Worm (Caenorhabditis elegans) whole organism, young adult: ENCODE results near the gene F01G4.6.
A peak's percentile ranks its signal among the peaks of the same experiment; 100 is the strongest.

ENCODE experiments used
- B0019.2 ChIP-seq: fragments of 200-800 bp; sonication (Bioruptor generic); conservative IDR thresholded peaks from 2 replicates; pipeline ENCODE4 v1.3.6; 2022; ENCODE audit warnings: missing genetic modification reagents, missing genetic modification characterization, missing compliant biosample characterization
- B0035.1 ChIP-seq: sonication (generic microtip); optimal IDR thresholded peaks from 2 replicates; lab custom pipeline; 2016; ENCODE audit warnings: missing genetic modification characterization, mild to moderate bottlenecking, missing compliant biosample characterization, missing genotype, missing genetic modification reagents
- B0261.1 ChIP-seq: sonication (generic microtip); optimal IDR thresholded peaks from 2 replicates; lab custom pipeline; 2016; ENCODE audit warnings: mild to moderate bottlenecking, missing genetic modification characterization, moderate library complexity, missing compliant biosample characterization
- D2030.7 ChIP-seq: fragments of 200-800 bp; sonication (Bioruptor generic); IDR thresholded peaks from 2 replicates; pipeline ENCODE4 v1.3.6; 2022; ENCODE audit warnings: missing genetic modification reagents, missing genetic modification characterization, missing compliant biosample characterization
- F10E7.11 ChIP-seq: sonication (generic microtip); optimal IDR thresholded peaks from 2 replicates; lab custom pipeline; 2017; ENCODE audit warnings: mild to moderate bottlenecking, missing genetic modification characterization, moderate library complexity, missing compliant biosample characterization
- F39B2.1 ChIP-seq: fragments of 200-800 bp; sonication (Bioruptor generic); IDR thresholded peaks from 2 replicates; pipeline ENCODE4 v1.3.6; 2022; ENCODE audit warnings: missing genetic modification reagents, missing genetic modification characterization, missing compliant biosample characterization
- F49E8.2 ChIP-seq: sonication (generic microtip); optimal IDR thresholded peaks from 3 replicates; lab custom pipeline; 2017; ENCODE audit warnings: missing genetic modification characterization, mild to moderate bottlenecking, missing compliant biosample characterization, antibody characterized with exemption, moderate library complexity; ENCODE audit not compliant: insufficient read depth
- T07F8.4 ChIP-seq: sonication (generic microtip); optimal IDR thresholded peaks from 2 replicates; lab custom pipeline; 2016; ENCODE audit warnings: mild to moderate bottlenecking, missing genetic modification characterization, moderate library complexity, missing compliant biosample characterization
- T26A5.8 ChIP-seq: sonication (generic microtip); optimal IDR thresholded peaks from 2 replicates; lab custom pipeline; 2016; ENCODE audit warnings: missing genetic modification characterization, missing compliant biosample characterization
- Y53G8AR.9 ChIP-seq: fragments of 200-800 bp; sonication (Bioruptor generic); conservative IDR thresholded peaks from 2 replicates; pipeline ENCODE4 v1.3.6; 2022; ENCODE audit warnings: missing genetic modification reagents, missing genetic modification characterization, missing compliant biosample characterization
- Y56A3A.18 ChIP-seq: fragments of 200-800 bp; sonication (Bioruptor generic); IDR thresholded peaks from 2 replicates; pipeline ENCODE4 v1.3.6; 2022; ENCODE audit warnings: missing genetic modification reagents, missing genetic modification characterization, missing compliant biosample characterization
- Y95B8A.8 ChIP-seq: fragments of 200-800 bp; sonication (Bioruptor generic); IDR thresholded peaks from 2 replicates; pipeline ENCODE4 v1.3.6; 2022; ENCODE audit warnings: missing genetic modification reagents, missing genetic modification characterization, missing compliant biosample characterization
- ZK185.1 ChIP-seq: sonication (generic microtip); optimal IDR thresholded peaks from 2 replicates; lab custom pipeline; 2016; ENCODE audit warnings: mild to moderate bottlenecking, missing genetic modification characterization, missing compliant biosample characterization; ENCODE audit not compliant: poor library complexity, severe bottlenecking
- aptf-2 ChIP-seq: fragments of 200-800 bp; sonication (Bioruptor generic); conservative IDR thresholded peaks from 2 replicates; pipeline ENCODE4 v1.3.6; 2022; ENCODE audit warnings: missing genetic modification reagents, missing genetic modification characterization, missing compliant biosample characterization
- aptf-3 ChIP-seq: fragments of 200-800 bp; sonication (Bioruptor generic); IDR thresholded peaks from 2 replicates; pipeline ENCODE4 v1.3.6; 2022; ENCODE audit warnings: missing genetic modification characterization, missing compliant biosample characterization
- athp-1 ChIP-seq: sonication (generic microtip); optimal IDR thresholded peaks from 2 replicates; lab custom pipeline; 2017; ENCODE audit warnings: mild to moderate bottlenecking, missing genetic modification characterization, missing compliant biosample characterization
- attf-3 ChIP-seq: fragments of 200-800 bp; sonication (Bioruptor generic); conservative IDR thresholded peaks from 2 replicates; pipeline ENCODE4 v1.3.6; 2022; ENCODE audit warnings: missing genetic modification reagents, missing genetic modification characterization, missing compliant biosample characterization
- attf-5 ChIP-seq: fragments of 200-800 bp; sonication (Bioruptor generic); optimal IDR thresholded peaks from 2 replicates; lab custom pipeline; 2018; ENCODE audit warnings: mild to moderate bottlenecking, missing genetic modification characterization, missing compliant biosample characterization
- attf-6 ChIP-seq: fragments of 200-800 bp; sonication (Bioruptor generic); IDR thresholded peaks from 2 replicates; pipeline ENCODE4 v1.3.6; 2022; ENCODE audit warnings: missing genetic modification reagents, missing genetic modification characterization, missing compliant biosample characterization
- cebp-1 ChIP-seq, 2 experiments: fragments of 200-800 bp in 1 of 2; sonication (Bioruptor generic) in 1 of 2; sonication (generic microtip) in 1 of 2; IDR thresholded peaks in 1 of 2; optimal IDR thresholded peaks in 1 of 2; 2 replicates each; pipeline versions ENCODE4 v1.3.6 to Lab custom; 2017 to 2022; ENCODE audit warnings: missing compliant biosample characterization in 2 of 2, missing genetic modification characterization in 2 of 2, mild to moderate bottlenecking in 1 of 2, missing genetic modification reagents in 1 of 2, moderate library complexity in 1 of 2
- ceh-27 ChIP-seq: fragments of 200-800 bp; sonication (Bioruptor generic); optimal IDR thresholded peaks from 2 replicates; lab custom pipeline; 2018; ENCODE audit warnings: mild to moderate bottlenecking, missing genetic modification characterization, moderate library complexity, missing compliant biosample characterization
- chd-7 ChIP-seq: sonication (generic microtip); optimal IDR thresholded peaks from 2 replicates; lab custom pipeline; 2016; ENCODE audit warnings: mild to moderate bottlenecking, missing genetic modification characterization, moderate library complexity, missing compliant biosample characterization
- die-1 ChIP-seq: sonication (generic microtip); optimal IDR thresholded peaks from 2 replicates; lab custom pipeline; 2016; ENCODE audit warnings: missing genotype, mild to moderate bottlenecking, missing genetic modification characterization, missing compliant biosample characterization
- ekl-4 ChIP-seq: fragments of 200-800 bp; sonication (Bioruptor generic); IDR thresholded peaks from 2 replicates; pipeline ENCODE4 v1.3.6; 2022; ENCODE audit warnings: missing genetic modification reagents, missing genetic modification characterization, missing compliant biosample characterization
- fkh-3 ChIP-seq: sonication (generic microtip); optimal IDR thresholded peaks from 2 replicates; lab custom pipeline; 2016; ENCODE audit warnings: mild to moderate bottlenecking, missing genetic modification characterization, missing compliant biosample characterization
- gei-17 ChIP-seq: fragments of 200-800 bp; sonication (Bioruptor generic); optimal IDR thresholded peaks from 2 replicates; lab custom pipeline; 2018; ENCODE audit warnings: mild to moderate bottlenecking, missing genetic modification characterization, missing compliant biosample characterization
- him-1 ChIP-seq: sonication (generic microtip); optimal IDR thresholded peaks from 2 replicates; lab custom pipeline; 2016; ENCODE audit warnings: missing genotype, missing genetic modification reagents, missing genetic modification characterization, missing compliant biosample characterization
- hrde-1 ChIP-seq: sonication (generic microtip); optimal IDR thresholded peaks from 2 replicates; lab custom pipeline; 2016; ENCODE audit warnings: missing genetic modification characterization, mild to moderate bottlenecking, missing compliant biosample characterization, moderate library complexity, missing genotype, missing genetic modification reagents, borderline replicate concordance
- hsf-1 ChIP-seq: fragments of 200-800 bp; sonication (Bioruptor generic); IDR thresholded peaks from 2 replicates; pipeline ENCODE4 v1.3.6; 2022; ENCODE audit warnings: missing genetic modification reagents, missing genetic modification characterization, missing compliant biosample characterization
- let-607 ChIP-seq, 2 experiments: fragments of 200-800 bp in 1 of 2; sonication (Bioruptor generic) in 1 of 2; sonication (generic microtip) in 1 of 2; optimal IDR thresholded peaks; 2 replicates each; lab custom pipeline; 2016 to 2018; ENCODE audit warnings: mild to moderate bottlenecking in 2 of 2, missing compliant biosample characterization in 2 of 2, missing genetic modification characterization in 2 of 2, moderate library complexity in 2 of 2, missing genotype in 1 of 2
- lin-40 ChIP-seq: sonication (generic microtip); optimal IDR thresholded peaks from 2 replicates; lab custom pipeline; 2016; ENCODE audit warnings: missing genetic modification characterization, mild to moderate bottlenecking, missing compliant biosample characterization, missing genotype, missing genetic modification reagents
- lsl-1 ChIP-seq: fragments of 200-800 bp; sonication (Bioruptor generic); optimal IDR thresholded peaks from 2 replicates; lab custom pipeline; 2018; ENCODE audit warnings: mild to moderate bottlenecking, missing genetic modification characterization, moderate library complexity, missing compliant biosample characterization
- madf-10 ChIP-seq: sonication (generic microtip); optimal IDR thresholded peaks from 2 replicates; lab custom pipeline; 2016; ENCODE audit warnings: mild to moderate bottlenecking, missing genetic modification characterization, missing compliant biosample characterization
- madf-6 ChIP-seq: fragments of 200-800 bp; sonication (Bioruptor generic); IDR thresholded peaks from 2 replicates; pipeline ENCODE4 v1.3.6; 2022; ENCODE audit warnings: missing genetic modification reagents, missing genetic modification characterization, missing compliant biosample characterization
- nhr-120 ChIP-seq: fragments of 200-800 bp; sonication (Bioruptor generic); IDR thresholded peaks from 2 replicates; pipeline ENCODE4 v1.3.6; 2022; ENCODE audit warnings: missing genetic modification characterization, missing compliant biosample characterization
- nhr-179 ChIP-seq: sonication (generic microtip); optimal IDR thresholded peaks from 2 replicates; lab custom pipeline; 2016; ENCODE audit warnings: mild to moderate bottlenecking, missing genetic modification characterization, missing compliant biosample characterization
- rec-8 ChIP-seq, 2 experiments: sonication (generic microtip); optimal IDR thresholded peaks; 2 replicates each; lab custom pipeline; 2016; ENCODE audit warnings: mild to moderate bottlenecking in 2 of 2, missing genetic modification characterization in 2 of 2, missing genetic modification reagents in 2 of 2, missing genotype in 2 of 2, missing biosample characterization in 1 of 2, missing compliant biosample characterization in 1 of 2, moderate library complexity in 1 of 2
- repo-1 ChIP-seq: sonication (generic microtip); optimal IDR thresholded peaks from 2 replicates; lab custom pipeline; 2017; ENCODE audit warnings: mild to moderate bottlenecking, missing genetic modification characterization, missing compliant biosample characterization
- rpc-1 ChIP-seq, 2 experiments: fragments of 150-350 bp in 1 of 2; sonication (generic microtip) in 1 of 2; optimal IDR thresholded peaks; 2 replicates each; lab custom pipeline; 2014 to 2018; ENCODE audit warnings: missing biosample characterization in 1 of 2, missing genetic modification characterization in 1 of 2, missing genetic modification reagents in 1 of 2, missing genotype in 1 of 2
- snpc-3.4 ChIP-seq: sonication (generic microtip); optimal IDR thresholded peaks from 2 replicates; lab custom pipeline; 2017; ENCODE audit warnings: missing genetic modification characterization, mild to moderate bottlenecking, missing compliant biosample characterization, antibody characterized with exemption, moderate library complexity, missing genotype, missing genetic modification reagents
- snpc-4 ChIP-seq, 5 experiments: fragments of 150-350 bp in 1 of 5; sonication (generic microtip) in 4 of 5; optimal IDR thresholded peaks; 2 replicates each; lab custom pipeline; 2014 to 2018; ENCODE audit warnings: missing genetic modification characterization in 5 of 5, missing biosample characterization in 3 of 5, antibody characterized with exemption in 2 of 5, mild to moderate bottlenecking in 2 of 5, missing compliant biosample characterization in 2 of 5, missing genotype in 2 of 5, moderate library complexity in 2 of 5, missing genetic modification reagents in 1 of 5
- unc-130 ChIP-seq: sonication (generic microtip); optimal IDR thresholded peaks from 2 replicates; lab custom pipeline; 2016; ENCODE audit warnings: missing genetic modification reagents, missing genetic modification characterization, missing compliant biosample characterization
- zfh-2 ChIP-seq: fragments of 200-800 bp; sonication (Bioruptor generic); conservative IDR thresholded peaks from 2 replicates; pipeline ENCODE4 v1.3.6; 2022; ENCODE audit warnings: missing genetic modification reagents, missing genetic modification characterization, missing compliant biosample characterization
- zim-3 ChIP-seq: sonication (generic microtip); optimal IDR thresholded peaks from 2 replicates; lab custom pipeline; 2017; ENCODE audit warnings: mild to moderate bottlenecking, missing genetic modification characterization, moderate library complexity, missing compliant biosample characterization
- ztf-25 ChIP-seq: fragments of 200-800 bp; sonication (Bioruptor generic); IDR thresholded peaks from 2 replicates; pipeline ENCODE4 v1.3.6; 2022; ENCODE audit warnings: missing genetic modification reagents, missing genetic modification characterization, missing compliant biosample characterization

The F01G4.6 gene

DNA sequence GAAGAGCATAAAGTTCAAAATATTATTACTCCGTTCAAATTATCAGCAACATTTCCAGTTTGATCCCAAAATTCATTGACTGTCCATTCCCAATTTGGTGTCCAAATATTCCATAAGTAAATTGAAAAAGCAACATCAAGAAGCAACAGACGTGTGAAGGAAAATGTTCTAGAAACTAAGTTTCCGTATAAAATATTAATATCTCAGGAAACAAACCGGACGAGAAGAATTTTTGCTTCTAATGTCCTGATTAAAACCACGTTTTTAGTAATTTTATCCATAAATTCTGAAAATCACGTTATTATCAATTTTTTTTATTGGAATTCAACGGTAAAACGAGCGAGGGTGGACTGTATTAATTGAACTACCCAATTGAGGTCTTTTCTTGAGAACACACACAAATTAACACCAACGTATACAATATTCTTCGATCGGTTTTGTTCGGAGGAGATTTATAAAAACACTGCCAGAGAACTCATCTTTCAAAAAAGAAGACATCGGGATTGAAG, 2.3 kb downstream of the F01G4.6 start, which contains the start of gene pigq-1 (continued):
- peak; percentile 68 for TF ChIP-seq snpc-3.4 (tag; lab: Kevin White, UChicago)
- TF ChIP-seq rpc-1 (optimal IDR thresholded peaks at IDR 0.05; lab: Kevin White, UChicago) = no peak
- no peak for TF ChIP-seq rpc-1 (tag; optimal IDR thresholded peaks at IDR 0.05; lab: Kevin White, UChicago)
- TF ChIP-seq nhr-179 (tag; lab: Kevin White, UChicago) = no peak
- TF ChIP-seq Y56A3A.18 (GFP tag; lab: Robert Waterston, UW) = peak; percentile 71; the same call in 1 of the 2 replicates
- TF ChIP-seq repo-1 = peak; percentile 78
- TF ChIP-seq T26A5.8 (tag; lab: Kevin White, UChicago) = peak; percentile 21
- no peak for TF ChIP-seq B0261.1 (tag; lab: Kevin White, UChicago)
- peak; percentile 61 for TF ChIP-seq die-1
- no peak for TF ChIP-seq nhr-120 (GFP tag; lab: Robert Waterston, UW)
- TF ChIP-seq rec-8 (tag; optimal IDR thresholded peaks at IDR 0.05; lab: Kevin White, UChicago) = peak; percentile 19 to 39
- TF ChIP-seq ztf-25 (GFP tag; lab: Robert Waterston, UW) = no peak
- no peak for TF ChIP-seq attf-6 (GFP tag; lab: Robert Waterston, UW)
- peak; percentile 56 for TF ChIP-seq him-1 (tag; lab: Kevin White, UChicago)
- 0 out of 2 replicates have a peak, but pooled peaks have one; percentile 67 for TF ChIP-seq hsf-1 (GFP tag; lab: Robert Waterston, UW)
- TF ChIP-seq hrde-1 (tag; lab: Kevin White, UChicago) = peak; percentile 90
- no peak for TF ChIP-seq aptf-2 (GFP tag; lab: Robert Waterston, UW)
- no peak for TF ChIP-seq zfh-2
- TF ChIP-seq ceh-27 (GFP tag; lab: Kevin White, UChicago) = no peak
- no peak for TF ChIP-seq gei-17 (GFP tag; lab: Kevin White, UChicago)
- TF ChIP-seq attf-5 (GFP tag; lab: Kevin White, UChicago) = peak; percentile 47
- 0 out of 2 replicates have a peak, but pooled peaks have one; percentile 36 for TF ChIP-seq Y95B8A.8 (GFP tag; lab: Robert Waterston, UW)
- TF ChIP-seq cebp-1 (GFP tag; IDR thresholded peaks at IDR 0.05; lab: Robert Waterston, UW) = no peak
- TF ChIP-seq cebp-1 (tag; optimal IDR thresholded peaks at IDR 0.05; lab: Kevin White, UChicago) = peak; percentile 35
- TF ChIP-seq Y53G8AR.9 (GFP tag; lab: Robert Waterston, UW) = peak; percentile 84
- peak; percentile 4 for TF ChIP-seq lsl-1 (GFP tag; lab: Kevin White, UChicago)
- TF ChIP-seq lin-40 = peak; percentile 38
- TF ChIP-seq unc-130 (GFP tag; lab: Kevin White, UChicago) = peak; percentile 12
- TF ChIP-seq zim-3 = peak; percentile 38
- peak; percentile 37 for TF ChIP-seq F10E7.11
- TF ChIP-seq snpc-4 (GFP tag; optimal IDR thresholded peaks at IDR 0.05; lab: Kevin White, UChicago) = no peak
- TF ChIP-seq snpc-4 (tag; optimal IDR thresholded peaks at IDR 0.05; lab: Kevin White, UChicago) = peak in 2 of 4 experiments; percentile 47 to 48
- peak; percentile 33 for TF ChIP-seq madf-10 (tag; lab: Kevin White, UChicago)
- peak; percentile 74 for TF ChIP-seq B0035.1 (tag; lab: Kevin White, UChicago)
- peak; percentile 83 for TF ChIP-seq ZK185.1 (tag; lab: Kevin White, UChicago)
- peak; percentile 53; the same call in 1 of the 2 replicates for TF ChIP-seq ekl-4 (GFP tag; lab: Robert Waterston, UW)
- TF ChIP-seq athp-1 (tag; lab: Kevin White, UChicago) = peak; percentile 52
- TF ChIP-seq aptf-3 (GFP tag; lab: Robert Waterston, UW) = no peak
- no peak for TF ChIP-seq attf-3 (GFP tag; lab: Robert Waterston, UW)
- TF ChIP-seq F49E8.2 (tag; lab: Kevin White, UChicago) = peak; percentile 86
- peak; percentile 52 for TF ChIP-seq chd-7 (tag; lab: Kevin White, UChicago)
- TF ChIP-seq T07F8.4 = no peak
- 0 out of 2 replicates have a peak, but pooled peaks have one; percentile 19 for TF ChIP-seq D2030.7 (GFP tag; lab: Robert Waterston, UW)
- peak; percentile 47; the same call in 1 of the 2 replicates for TF ChIP-seq F39B2.1
- TF ChIP-seq fkh-3 (tag; lab: Kevin White, UChicago) = peak; percentile 86
- peak in 1 of 2 experiments; percentile 34 for TF ChIP-seq let-607 (tag; optimal IDR thresholded peaks at IDR 0.05; lab: Kevin White, UChicago)
- peak; percentile 66 for TF ChIP-seq madf-6 (GFP tag; lab: Robert Waterston, UW)
- TF ChIP-seq B0019.2 (GFP tag; lab: Robert Waterston, UW) = no peak
